Worm (Caenorhabditis elegans) whole organism, midembryonic: ENCODE measurements around the gene ntl-4.

Experiments used
- T22C8.4 ChIP-seq: fragments of 200-800 bp; sonication (Bioruptor generic); IDR thresholded peaks from 2 replicates; pipeline ENCODE4 v1.3.6; 2022; ENCODE audit warnings: missing genetic modification characterization, missing compliant biosample characterization
- cog-1 ChIP-seq: sonication (generic microtip); optimal IDR thresholded peaks from 2 replicates; lab custom pipeline; 2016; ENCODE audit warnings: missing genetic modification characterization, missing compliant biosample characterization
- flt-1 ChIP-seq: fragments of 200-800 bp; sonication (Bioruptor generic); IDR thresholded peaks from 2 replicates; pipeline ENCODE4 v1.3.6; 2022; ENCODE audit warnings: missing genetic modification characterization, missing compliant biosample characterization
- klf-2 ChIP-seq: fragments of 200-800 bp; sonication (Bioruptor generic); conservative IDR thresholded peaks from 2 replicates; pipeline ENCODE4 v1.3.6; 2022; ENCODE audit warnings: missing genetic modification reagents, missing genetic modification characterization, missing compliant biosample characterization
- ref-1 ChIP-seq: fragments of 200-800 bp; sonication (Bioruptor generic); conservative IDR thresholded peaks from 2 replicates; pipeline ENCODE4 v1.3.6; 2022; ENCODE audit warnings: missing genetic modification reagents, missing genetic modification characterization, missing compliant biosample characterization
- tab-1 ChIP-seq: fragments of 200-800 bp; sonication (Bioruptor generic); IDR thresholded peaks from 2 replicates; pipeline ENCODE4 v1.3.6; 2022; ENCODE audit warnings: missing genetic modification characterization, missing compliant biosample characterization
- ztf-23 ChIP-seq: fragments of 200-800 bp; sonication (Bioruptor generic); IDR thresholded peaks from 2 replicates; pipeline ENCODE4 v1.3.6; 2022; ENCODE audit warnings: missing genetic modification reagents, missing genetic modification characterization, missing compliant biosample characterization
- ztf-29 ChIP-seq: fragments of 200-800 bp; sonication (Bioruptor generic); IDR thresholded peaks from 2 replicates; pipeline ENCODE4 v1.3.6; 2022; ENCODE audit warnings: missing genetic modification reagents, missing genetic modification characterization, missing compliant biosample characterization

- no peak for TF ChIP-seq tab-1 (GFP tag; lab: Robert Waterston, UW)
- no peak for TF ChIP-seq ztf-23 (GFP tag; lab: Robert Waterston, UW)
- TF ChIP-seq cog-1 (tag; lab: Kevin White, UChicago): peak; percentile 29
- TF ChIP-seq T22C8.4 (GFP tag; lab: Robert Waterston, UW): no peak
- TF ChIP-seq ztf-29 (GFP tag; lab: Robert Waterston, UW): no peak
- TF ChIP-seq klf-2 (GFP tag; lab: Robert Waterston, UW): no peak
- no peak for TF ChIP-seq ref-1
- TF ChIP-seq flt-1 (GFP tag; lab: Robert Waterston, UW): no peak
Observed at ce11 chrIV:7903359-7903758, 7.0 kb upstream of the ntl-4 start, which contains the start of gene C49H3.6.
